Worm (Caenorhabditis elegans) whole organism, L2 larva: Measurements from ENCODE around the gene srab-16.

Source experiments
- egl-27 ChIP-seq: sonication (generic microtip); optimal IDR thresholded peaks from 3 replicates; lab custom pipeline; 2017; ENCODE audit warnings: missing biosample characterization, missing genetic modification reagents, missing genetic modification characterization
- nhr-129 ChIP-seq: fragments of 150-350 bp; optimal IDR thresholded peaks from 2 replicates; lab custom pipeline; 2014; ENCODE audit warnings: missing biosample characterization, missing genetic modification characterization
- nhr-237 ChIP-seq: fragments of 150-350 bp; optimal IDR thresholded peaks from 2 replicates; lab custom pipeline; 2014; ENCODE audit warnings: missing biosample characterization, missing genetic modification characterization

ce11 chrV:774875-775359 is 7.6 kb upstream of the srab-16 start, which contains the start of gene srbc-58:
- TF ChIP-seq nhr-237 (tag; lab: Kevin White, UChicago) (no peak), nhr-129 (tag; lab: Kevin White, UChicago) (peak; percentile 16), egl-27 (no peak)
